Fruit fly (Drosophila melanogaster) whole organism, prepupa: ENCODE measurements around the gene Sfp24Bb.
A peak's percentile ranks its signal among the peaks of the same experiment; 100 is the strongest.

Experiments used
- CG10631 ChIP-seq: fragments of 200-800 bp; sonication (Bioruptor generic); optimal IDR thresholded peaks from 2 replicates; lab custom pipeline; 2016; ENCODE audit warnings: missing biosample characterization, missing genetic modification characterization
- CG11762 ChIP-seq: fragments of 200-800 bp; sonication (Bioruptor generic); optimal IDR thresholded peaks from 3 replicates; lab custom pipeline; 2016; ENCODE audit warnings: missing biosample characterization, missing genetic modification characterization; ENCODE audit not compliant: insufficient read depth
- CG11902 ChIP-seq: fragments of 200-800 bp; sonication (Bioruptor generic); optimal IDR thresholded peaks from 3 replicates; lab custom pipeline; 2016; ENCODE audit warnings: missing biosample characterization, missing genetic modification characterization
- CG15336 ChIP-seq: fragments of 200-800 bp; sonication (Bioruptor generic); IDR thresholded peaks from 2 replicates; pipeline ENCODE4 v1.3.6; 2022; ENCODE audit warnings: missing biosample characterization, missing genetic modification characterization
- CG1621 ChIP-seq: fragments of 200-800 bp; sonication (Bioruptor generic); optimal IDR thresholded peaks from 3 replicates; lab custom pipeline; 2018; ENCODE audit warnings: missing biosample characterization, mild to moderate bottlenecking, missing genetic modification characterization
- CG31627 ChIP-seq: fragments of 200-800 bp; sonication (Bioruptor generic); optimal IDR thresholded peaks from 3 replicates; lab custom pipeline; 2016; ENCODE audit warnings: missing biosample characterization, missing genetic modification characterization
- CG32006 ChIP-seq: fragments of 200-800 bp; sonication (Bioruptor generic); optimal IDR thresholded peaks from 3 replicates; lab custom pipeline; 2017; ENCODE audit warnings: missing biosample characterization, mild to moderate bottlenecking, missing genetic modification characterization
- CG4318 ChIP-seq: fragments of 200-800 bp; sonication (Bioruptor generic); optimal IDR thresholded peaks from 3 replicates; lab custom pipeline; 2017; ENCODE audit warnings: missing biosample characterization, mild to moderate bottlenecking, missing genetic modification characterization
- CG6163 ChIP-seq: fragments of 200-800 bp; sonication (Bioruptor generic); IDR thresholded peaks from 3 replicates; pipeline ENCODE4 v1.3.6; 2022; ENCODE audit warnings: missing biosample characterization, missing genetic modification characterization
- CG6808 ChIP-seq: fragments of 200-800 bp; sonication (Bioruptor generic); optimal IDR thresholded peaks from 3 replicates; lab custom pipeline; 2017; ENCODE audit warnings: missing biosample characterization, missing genetic modification characterization, mild to moderate bottlenecking, moderate library complexity, missing genetic modification reagents
- CG7368 ChIP-seq: fragments of 200-800 bp; sonication (Bioruptor generic); optimal IDR thresholded peaks from 3 replicates; lab custom pipeline; 2016; ENCODE audit warnings: missing biosample characterization, missing genetic modification characterization
- CG8319 ChIP-seq: fragments of 200-800 bp; sonication (Bioruptor generic); optimal IDR thresholded peaks from 3 replicates; lab custom pipeline; 2016; ENCODE audit warnings: missing biosample characterization, missing genetic modification characterization
- CG8632 ChIP-seq: fragments of 200-800 bp; sonication (Bioruptor generic); optimal IDR thresholded peaks from 3 replicates; lab custom pipeline; 2016; ENCODE audit warnings: missing biosample characterization, missing genetic modification characterization
- Eip78C ChIP-seq: fragments of 200-800 bp; sonication (Bioruptor generic); peaks from one replicate; lab custom pipeline; 2016; ENCODE audit warnings: missing biosample characterization, missing genetic modification characterization
- Eip93F ChIP-seq: fragments of 200-800 bp; sonication (Bioruptor generic); optimal IDR thresholded peaks from 2 replicates; lab custom pipeline; 2016; ENCODE audit warnings: missing biosample characterization, mild to moderate bottlenecking, missing genetic modification characterization
- Ets21C ChIP-seq: fragments of 200-800 bp; sonication (Bioruptor generic); optimal IDR thresholded peaks from 3 replicates; lab custom pipeline; 2016; ENCODE audit warnings: missing biosample characterization, missing genetic modification characterization
- Gug ChIP-seq: fragments of 200-800 bp; sonication (Bioruptor generic); IDR thresholded peaks from 2 replicates; pipeline ENCODE4 v1.3.6; 2022; ENCODE audit warnings: missing biosample characterization, missing genetic modification characterization
- Hr38 ChIP-seq: sonication (Bioruptor generic); optimal IDR thresholded peaks from 2 replicates; lab custom pipeline; 2016; ENCODE audit warnings: missing biosample characterization, missing genetic modification characterization
- Hr39 ChIP-seq: fragments of 200-800 bp; sonication (Bioruptor generic); optimal IDR thresholded peaks from 2 replicates; lab custom pipeline; 2016; ENCODE audit warnings: missing biosample characterization, missing genetic modification characterization
- Hr4 ChIP-seq: fragments of 200-800 bp; sonication (Bioruptor generic); optimal IDR thresholded peaks from 3 replicates; lab custom pipeline; 2016; ENCODE audit warnings: missing biosample characterization, missing genetic modification characterization
- Met ChIP-seq: fragments of 200-800 bp; sonication (Bioruptor generic); optimal IDR thresholded peaks from 3 replicates; lab custom pipeline; 2016; ENCODE audit warnings: missing biosample characterization, missing genetic modification characterization
- OdsH ChIP-seq: fragments of 200-800 bp; sonication (Bioruptor generic); optimal IDR thresholded peaks from 3 replicates; lab custom pipeline; 2016; ENCODE audit warnings: missing biosample characterization, missing genetic modification characterization
- Smox ChIP-seq: fragments of 200-800 bp; sonication (Bioruptor generic); optimal IDR thresholded peaks from 3 replicates; lab custom pipeline; 2016; ENCODE audit warnings: missing biosample characterization, missing genetic modification characterization
- Sox14 ChIP-seq: fragments of 200-800 bp; sonication (Bioruptor generic); optimal IDR thresholded peaks from 3 replicates; lab custom pipeline; 2016; ENCODE audit warnings: missing biosample characterization, missing genetic modification characterization
- Sox15 ChIP-seq: fragments of 200-800 bp; sonication (Bioruptor generic); optimal IDR thresholded peaks from 3 replicates; lab custom pipeline; 2016; ENCODE audit warnings: missing biosample characterization, missing genetic modification characterization
- achi ChIP-seq: fragments of 200-800 bp; sonication (Bioruptor generic); optimal IDR thresholded peaks from 3 replicates; lab custom pipeline; 2016; ENCODE audit warnings: missing biosample characterization, missing genetic modification characterization
- acj6 ChIP-seq: fragments of 200-800 bp; sonication (Bioruptor generic); optimal IDR thresholded peaks from 3 replicates; lab custom pipeline; 2016; ENCODE audit warnings: missing biosample characterization, missing genetic modification characterization
- cyc ChIP-seq: fragments of 200-800 bp; sonication (Bioruptor generic); optimal IDR thresholded peaks from 3 replicates; lab custom pipeline; 2016; ENCODE audit warnings: missing biosample characterization, missing genetic modification characterization
- eg ChIP-seq: fragments of 200-800 bp; sonication (Bioruptor generic); IDR thresholded peaks from 3 replicates; pipeline ENCODE4 v1.3.6; 2022; ENCODE audit warnings: missing biosample characterization, missing genetic modification characterization
- esn ChIP-seq: fragments of 200-800 bp; sonication (Bioruptor generic); optimal IDR thresholded peaks from 2 replicates; lab custom pipeline; 2016; ENCODE audit warnings: missing biosample characterization, mild to moderate bottlenecking, missing genetic modification characterization, moderate library complexity
- fd59A ChIP-seq: fragments of 200-800 bp; sonication (Bioruptor generic); optimal IDR thresholded peaks from 2 replicates; lab custom pipeline; 2017; ENCODE audit warnings: missing biosample characterization, mild to moderate bottlenecking, missing genetic modification characterization, missing genetic modification reagents
- fkh ChIP-seq: fragments of 200-800 bp; sonication (Bioruptor generic); optimal IDR thresholded peaks from 3 replicates; lab custom pipeline; 2017; ENCODE audit warnings: missing biosample characterization, mild to moderate bottlenecking, missing genetic modification characterization, moderate library complexity
- lz ChIP-seq: fragments of 200-800 bp; sonication (Bioruptor generic); optimal IDR thresholded peaks from 3 replicates; lab custom pipeline; 2016; ENCODE audit warnings: missing biosample characterization, missing genetic modification characterization
- net ChIP-seq: fragments of 200-800 bp; sonication (Bioruptor generic); optimal IDR thresholded peaks from 3 replicates; lab custom pipeline; 2016; ENCODE audit warnings: missing biosample characterization, missing genetic modification characterization
- pdm3 ChIP-seq: fragments of 200-800 bp; sonication (Bioruptor generic); optimal IDR thresholded peaks from 3 replicates; lab custom pipeline; 2016; ENCODE audit warnings: missing biosample characterization, missing genetic modification characterization
- salr ChIP-seq, 2 experiments: fragments of 200-800 bp; sonication (Bioruptor generic); optimal IDR thresholded peaks; 3 replicates each; lab custom pipeline; 2016 to 2018; ENCODE audit warnings: missing biosample characterization in 2 of 2, missing genetic modification characterization in 2 of 2, mild to moderate bottlenecking in 1 of 2
- spab ChIP-seq: fragments of 200-800 bp; sonication (Bioruptor generic); optimal IDR thresholded peaks from 2 replicates; lab custom pipeline; 2017; ENCODE audit warnings: missing biosample characterization, mild to moderate bottlenecking, missing genetic modification characterization, missing genetic modification reagents
- svp ChIP-seq: fragments of 200-800 bp; sonication (Bioruptor generic); peaks from one replicate; lab custom pipeline; 2016; ENCODE audit warnings: missing biosample characterization, missing genetic modification characterization
- topi ChIP-seq: fragments of 200-800 bp; sonication (Bioruptor generic); optimal IDR thresholded peaks from 3 replicates; lab custom pipeline; 2016; ENCODE audit warnings: missing biosample characterization, missing genetic modification characterization
- vri ChIP-seq: fragments of 200-800 bp; sonication (Bioruptor generic); optimal IDR thresholded peaks from 3 replicates; lab custom pipeline; 2016; ENCODE audit warnings: missing biosample characterization, mild to moderate bottlenecking, missing genetic modification characterization

Sfp24Bb gene

dm6 chr2L:3712949-3713416 lies 43.4 kb upstream of the Sfp24Bb start, which contains the start of the genes CG31955 and CG2818 (continued):
- no peak for TF ChIP-seq cyc
- no peak for TF ChIP-seq Ets21C (GFP tag; lab: Kevin White, UChicago)
- peak; percentile 11 for TF ChIP-seq lz (GFP tag; lab: Kevin White, UChicago)
- peak; percentile 43 for TF ChIP-seq Met (GFP tag; lab: Kevin White, UChicago)
- TF ChIP-seq OdsH = peak; percentile 11
- no peak for TF ChIP-seq Sox15
- no peak for TF ChIP-seq CG4318 (GFP tag; lab: Kevin White, UChicago)
- TF ChIP-seq vri (GFP tag; lab: Kevin White, UChicago) = no peak
- no peak for TF ChIP-seq fkh (GFP tag; lab: Kevin White, UChicago)
- TF ChIP-seq CG31627 (GFP tag; lab: Kevin White, UChicago) = no peak
- no peak for TF ChIP-seq CG7368 (GFP tag; lab: Kevin White, UChicago)
- TF ChIP-seq CG8632 (GFP tag; lab: Kevin White, UChicago) = no peak
- TF ChIP-seq CG15336 (GFP tag; lab: Robert Waterston, UW) = no peak; the same call in 1 of the 2 replicates
- no peak for TF ChIP-seq acj6 (GFP tag; lab: Kevin White, UChicago)
- no peak for TF ChIP-seq CG10631 (GFP tag; lab: Kevin White, UChicago)
- TF ChIP-seq topi = peak; percentile 18
- TF ChIP-seq Hr39 (GFP tag; lab: Kevin White, UChicago) = peak; percentile 41
- TF ChIP-seq svp (GFP tag; lab: Kevin White, UChicago) = peak; percentile 74
- peak; percentile 7 for TF ChIP-seq esn (GFP tag; lab: Kevin White, UChicago)
- TF ChIP-seq Smox (GFP tag; lab: Kevin White, UChicago) = peak; percentile 32
- peak; percentile 41 for TF ChIP-seq achi (GFP tag; lab: Kevin White, UChicago)
- no peak for TF ChIP-seq CG32006 (GFP tag; lab: Kevin White, UChicago)
- TF ChIP-seq Sox14 = peak; percentile 25
- no peak for TF ChIP-seq CG6163 (GFP tag; lab: Robert Waterston, UW)
- no peak for TF ChIP-seq CG8319 (GFP tag; lab: Kevin White, UChicago)
- no peak for TF ChIP-seq Eip93F (GFP tag; lab: Kevin White, UChicago)
- TF ChIP-seq CG11902 = no peak
- no peak for TF ChIP-seq CG6808 (GFP tag; lab: Kevin White, UChicago)
- no peak for TF ChIP-seq CG11762 (GFP tag; lab: Kevin White, UChicago)
- no peak for TF ChIP-seq eg
- TF ChIP-seq Gug (GFP tag; lab: Robert Waterston, UW) = no peak
- TF ChIP-seq salr (GFP tag; optimal IDR thresholded peaks at IDR 0.05; lab: Kevin White, UChicago) = no peak
- peak; percentile 40 for TF ChIP-seq pdm3 (GFP tag; lab: Kevin White, UChicago)
- no peak for TF ChIP-seq Hr38 (GFP tag; lab: Kevin White, UChicago)
- TF ChIP-seq Hr4 (GFP tag; lab: Kevin White, UChicago) = peak; percentile 64

- no peak for TF ChIP-seq spab (GFP tag; lab: Kevin White, UChicago)
- peak; percentile 63 for TF ChIP-seq svp (GFP tag; lab: Kevin White, UChicago)
- TF ChIP-seq Sox15 = no peak
- TF ChIP-seq fkh (GFP tag; lab: Kevin White, UChicago) = peak; percentile 93
- TF ChIP-seq Smox (GFP tag; lab: Kevin White, UChicago) = peak; percentile 16
- TF ChIP-seq lz (GFP tag; lab: Kevin White, UChicago) = no peak
- TF ChIP-seq achi (GFP tag; lab: Kevin White, UChicago) = peak; percentile 36
- peak; percentile 54 for TF ChIP-seq Eip78C (GFP tag; lab: Kevin White, UChicago)
- no peak for TF ChIP-seq CG7368 (GFP tag; lab: Kevin White, UChicago)
These were observed 42.1 kb upstream of the Sfp24Bb start, which contains the start of gene cutlet for dm6 chr2L:3711665-3712064. Gene cutlet (minus strand): TSS chr2L:3711748.

dm6 chr2L:3706963-3707362 lies 37.4 kb upstream of the Sfp24Bb start, which contains the start of gene CG31777:
Gene CG31777 (minus strand): TSS chr2L:3707063.
- TF ChIP-seq CG31627 (GFP tag; lab: Kevin White, UChicago) (no peak), fd59A (no peak), net (GFP tag; lab: Kevin White, UChicago) (no peak), CG1621 (tag; lab: Kevin White, UChicago) (no peak), svp (GFP tag; lab: Kevin White, UChicago) (peak; percentile 71)
